5 fruit fly cellular contexts compared by ENCODE assay signal in genomic region chr3L:7601122-7601841, dm6.
TF ChIP-seq lines count a peak whose summit lies in the region.

No protein-coding gene starts in this region.

- peak; percentile 47 to 50 for TF ChIP-seq CTCF in S2 (optimal IDR thresholded peaks at IDR 0.05; lab: Kevin White, UChicago)
- peak; percentile 87 for TF ChIP-seq CTCF in whole organism, embryonic (GFP tag; optimal IDR thresholded peaks at IDR 0.05; lab: Kevin White, UChicago)

TF ChIP-seq in whole organism, embryonic, 481 proteins besides CTCF, POLR2A, EP300 and RAD21 (continues in another document):
- TF ChIP-seq crc (GFP tag; optimal IDR thresholded peaks at IDR 0.05; lab: Kevin White, UChicago) (no peak), Sry-δ (GFP tag; optimal IDR thresholded peaks at IDR 0.05; lab: Kevin White, UChicago) (no peak), Oaz (GFP tag; IDR thresholded peaks at IDR 0.05; lab: Robert Waterston, UW) (no peak), Oli (tag; optimal IDR thresholded peaks at IDR 0.05; lab: Kevin White, UChicago) (no peak), CG2129 (GFP tag; IDR thresholded peaks at IDR 0.05; lab: Robert Waterston, UW; ENCODE audit: partially characterized antibody) (no peak), CG3065 (GFP tag; optimal IDR thresholded peaks at IDR 0.05; lab: Kevin White, UChicago) (no peak), gem (tag; optimal IDR thresholded peaks at IDR 0.05; lab: Kevin White, UChicago) (peak; percentile 42), Max (GFP tag; optimal IDR thresholded peaks at IDR 0.05; lab: Kevin White, UChicago) (no peak), tin (GFP tag; optimal IDR thresholded peaks at IDR 0.05; lab: Kevin White, UChicago) (no peak), Tbp (GFP tag; optimal IDR thresholded peaks at IDR 0.05; lab: Kevin White, UChicago) (no peak), ab (GFP tag; optimal IDR thresholded peaks at IDR 0.05; lab: Kevin White, UChicago) (no peak), CG32772 (GFP tag; IDR thresholded peaks at IDR 0.05; lab: Robert Waterston, UW) (no peak), Abd-B (GFP tag; optimal IDR thresholded peaks at IDR 0.05; lab: Kevin White, UChicago) (no peak), gt (GFP tag; IDR thresholded peaks at IDR 0.05; lab: Robert Waterston, UW) (no peak), Atf6 (GFP tag; IDR thresholded peaks at IDR 0.05; lab: Robert Waterston, UW) (no peak), ssp (GFP tag; IDR thresholded peaks at IDR 0.05; lab: Robert Waterston, UW) (no peak), CG3407 (GFP tag; optimal IDR thresholded peaks at IDR 0.05; lab: Kevin White, UChicago) (no peak), ewg (GFP tag; optimal IDR thresholded peaks at IDR 0.05; lab: Kevin White, UChicago) (peak; percentile 99), CG3726 (GFP tag; IDR thresholded peaks at IDR 0.05; lab: Robert Waterston, UW) (no peak), CG12155 (GFP tag; optimal IDR thresholded peaks at IDR 0.05; lab: Kevin White, UChicago) (no peak), unc-4 (GFP tag; IDR thresholded peaks at IDR 0.05; lab: Robert Waterston, UW; ENCODE audit: partially characterized antibody) (no peak), Xbp1 (GFP tag; optimal IDR thresholded peaks at IDR 0.05; lab: Kevin White, UChicago) (no peak), pho (GFP tag; optimal IDR thresholded peaks at IDR 0.05; lab: Kevin White, UChicago) (no peak), Lpt (GFP tag; optimal IDR thresholded peaks at IDR 0.05; lab: Kevin White, UChicago) (no peak)

TF ChIP-seq in whole organism, prepupa, 60 proteins besides CTCF, POLR2A, EP300 and RAD21 (continues in another document):
- TF ChIP-seq CG8632 (GFP tag; optimal IDR thresholded peaks at IDR 0.05; lab: Kevin White, UChicago) (peak; percentile 61), pdm3 (GFP tag; optimal IDR thresholded peaks at IDR 0.05; lab: Kevin White, UChicago) (peak; percentile 65), CG10631 (GFP tag; optimal IDR thresholded peaks at IDR 0.05; lab: Kevin White, UChicago) (peak; percentile 60), Eip93F (GFP tag; optimal IDR thresholded peaks at IDR 0.05; lab: Kevin White, UChicago) (no peak), Ets21C (GFP tag; optimal IDR thresholded peaks at IDR 0.05; lab: Kevin White, UChicago) (peak; percentile 44), Lpt (GFP tag; optimal IDR thresholded peaks at IDR 0.05; lab: Kevin White, UChicago) (peak; percentile 27), salr (GFP tag; optimal IDR thresholded peaks at IDR 0.05; lab: Kevin White, UChicago) (peak; percentile 31 to 46), fd59A (GFP tag; optimal IDR thresholded peaks at IDR 0.05; lab: Kevin White, UChicago) (peak; percentile 16), svp (GFP tag; lab: Kevin White, UChicago) (peak; percentile 89), CG6808 (GFP tag; optimal IDR thresholded peaks at IDR 0.05; lab: Kevin White, UChicago) (peak; percentile 62), OdsH (GFP tag; optimal IDR thresholded peaks at IDR 0.05; lab: Kevin White, UChicago) (peak; percentile 67), CG31627 (GFP tag; optimal IDR thresholded peaks at IDR 0.05; lab: Kevin White, UChicago) (peak; percentile 64), esn (GFP tag; optimal IDR thresholded peaks at IDR 0.05; lab: Kevin White, UChicago) (peak; percentile 81), acj6 (GFP tag; optimal IDR thresholded peaks at IDR 0.05; lab: Kevin White, UChicago) (peak; percentile 50), dac (GFP tag; optimal IDR thresholded peaks at IDR 0.05; lab: Kevin White, UChicago) (no peak), CG11294 (GFP tag; IDR thresholded peaks at IDR 0.05; lab: Robert Waterston, UW) (no peak), Eip75B (GFP tag; optimal IDR thresholded peaks at IDR 0.05; lab: Kevin White, UChicago) (peak; percentile 61), Gug (GFP tag; IDR thresholded peaks at IDR 0.05; lab: Robert Waterston, UW) (no peak), lz (GFP tag; optimal IDR thresholded peaks at IDR 0.05; lab: Kevin White, UChicago) (peak; percentile 67), Met (GFP tag; optimal IDR thresholded peaks at IDR 0.05; lab: Kevin White, UChicago) (peak; percentile 72), CG3032 (tag; optimal IDR thresholded peaks at IDR 0.05; lab: Kevin White, UChicago) (peak; percentile 66), CG10669 (GFP tag; optimal IDR thresholded peaks at IDR 0.05; lab: Kevin White, UChicago) (peak; percentile 51), CG11762 (GFP tag; optimal IDR thresholded peaks at IDR 0.05; lab: Kevin White, UChicago; ENCODE audit: insufficient read depth) (peak; percentile 31), fkh (GFP tag; optimal IDR thresholded peaks at IDR 0.05; lab: Kevin White, UChicago) (no peak)

TF ChIP-seq in whole organism, pupa, 21 proteins besides CTCF, POLR2A, EP300 and RAD21:
- TF ChIP-seq D1 (tag; optimal IDR thresholded peaks at IDR 0.05; lab: Kevin White, UChicago) (no peak), CG14655 (GFP tag; optimal IDR thresholded peaks at IDR 0.05; lab: Kevin White, UChicago) (peak; percentile 41), CG8159 (tag; optimal IDR thresholded peaks at IDR 0.05; lab: Kevin White, UChicago) (peak; percentile 73), CG4496 (GFP tag; IDR thresholded peaks at IDR 0.05; lab: Robert Waterston, UW) (0 out of 3 replicates have a peak, but pooled peaks have one; percentile 18), CG13204 (GFP tag; optimal IDR thresholded peaks at IDR 0.05; lab: Kevin White, UChicago) (no peak), CG10348 (GFP tag; IDR thresholded peaks at IDR 0.05; lab: Robert Waterston, UW) (no peak), rn (GFP tag; IDR thresholded peaks at IDR 0.05; lab: Robert Waterston, UW) (no peak), CG12605 (GFP tag; IDR thresholded peaks at IDR 0.05; lab: Robert Waterston, UW) (peak; percentile 17; the same call in 1 of the 2 replicates), Pif1A (GFP tag; optimal IDR thresholded peaks at IDR 0.05; lab: Kevin White, UChicago) (peak; percentile 71), Ets98B (GFP tag; IDR thresholded peaks at IDR 0.05; lab: Robert Waterston, UW) (no peak), CG34367 (tag; optimal IDR thresholded peaks at IDR 0.05; lab: Kevin White, UChicago) (peak; percentile 56), CG15710 (tag; optimal IDR thresholded peaks at IDR 0.05; lab: Kevin White, UChicago) (peak; percentile 65), Snoo (tag; optimal IDR thresholded peaks at IDR 0.05; lab: Kevin White, UChicago) (peak; percentile 62), CG32121 (GFP tag; IDR thresholded peaks at IDR 0.05; lab: Robert Waterston, UW) (no peak), EcR (GFP tag; optimal IDR thresholded peaks at IDR 0.05; lab: Kevin White, UChicago) (no peak), Pif1B (GFP tag; optimal IDR thresholded peaks at IDR 0.05; lab: Kevin White, UChicago) (peak; percentile 36), gl (tag; optimal IDR thresholded peaks at IDR 0.05; lab: Kevin White, UChicago) (peak; percentile 20), CG9948 (tag; optimal IDR thresholded peaks at IDR 0.05; lab: Kevin White, UChicago) (peak; percentile 52), CG17806 (tag; optimal IDR thresholded peaks at IDR 0.05; lab: Kevin White, UChicago) (peak; percentile 66), CG8301 (tag; optimal IDR thresholded peaks at IDR 0.05; lab: Kevin White, UChicago) (peak; percentile 34), fd96Ca (GFP tag; IDR thresholded peaks at IDR 0.05; lab: Robert Waterston, UW) (peak; percentile 36; the same call in 1 of the 3 replicates)
TF ChIP-seq in whole organism, pupa: peak in this region for 14.

TF ChIP-seq in whole organism, wandering third instar larva, 38 proteins besides CTCF, POLR2A, EP300 and RAD21:
- TF ChIP-seq rgr (GFP tag; optimal IDR thresholded peaks at IDR 0.05; lab: Kevin White, UChicago), result peak; percentile 64
- peak; percentile 68 for TF ChIP-seq br (GFP tag; optimal IDR thresholded peaks at IDR 0.05; lab: Kevin White, UChicago)
- TF ChIP-seq ey (GFP tag; optimal IDR thresholded peaks at IDR 0.05; lab: Kevin White, UChicago), result peak; percentile 66
- no peak for TF ChIP-seq Hr78 (GFP tag; optimal IDR thresholded peaks at IDR 0.05; lab: Kevin White, UChicago)
- peak; percentile 72 for TF ChIP-seq HLH106 (tag; optimal IDR thresholded peaks at IDR 0.05; lab: Kevin White, UChicago)
- TF ChIP-seq Jra (GFP tag; optimal IDR thresholded peaks at IDR 0.05; lab: Kevin White, UChicago), result peak; percentile 30
- TF ChIP-seq jim (GFP tag; optimal IDR thresholded peaks at IDR 0.05; lab: Kevin White, UChicago), result no peak
- peak in 1 of 2 experiments; percentile 76 for TF ChIP-seq foxo (GFP tag; optimal IDR thresholded peaks at IDR 0.05; lab: Kevin White, UChicago)
- TF ChIP-seq fru (GFP tag; optimal IDR thresholded peaks at IDR 0.05; lab: Kevin White, UChicago), result peak; percentile 77
- TF ChIP-seq psq (GFP tag; optimal IDR thresholded peaks at IDR 0.05; lab: Kevin White, UChicago), result peak; percentile 58
- TF ChIP-seq woc (GFP tag; optimal IDR thresholded peaks at IDR 0.05; lab: Kevin White, UChicago), result peak; percentile 54
- peak; percentile 32 for TF ChIP-seq sage (GFP tag; optimal IDR thresholded peaks at IDR 0.05; lab: Kevin White, UChicago)
- TF ChIP-seq N (GFP tag; optimal IDR thresholded peaks at IDR 0.05; lab: Kevin White, UChicago), result no peak
- TF ChIP-seq CG9705 (GFP tag; optimal IDR thresholded peaks at IDR 0.05; lab: Kevin White, UChicago), result peak; percentile 24
- TF ChIP-seq Mio (GFP tag; optimal IDR thresholded peaks at IDR 0.05; lab: Kevin White, UChicago), result no peak
- TF ChIP-seq h (GFP tag; optimal IDR thresholded peaks at IDR 0.05; lab: Kevin White, UChicago), result peak; percentile 76
- TF ChIP-seq Abd-B (GFP tag; optimal IDR thresholded peaks at IDR 0.05; lab: Kevin White, UChicago), result no peak
- TF ChIP-seq tai (GFP tag; optimal IDR thresholded peaks at IDR 0.05; lab: Kevin White, UChicago), result peak; percentile 53
- peak; percentile 55 for TF ChIP-seq Hnf4 (GFP tag; optimal IDR thresholded peaks at IDR 0.05; lab: Kevin White, UChicago)
- TF ChIP-seq Sp1 (GFP tag; optimal IDR thresholded peaks at IDR 0.05; lab: Kevin White, UChicago), result peak; percentile 64
- TF ChIP-seq dmrt93B (GFP tag; optimal IDR thresholded peaks at IDR 0.05; lab: Kevin White, UChicago), result peak; percentile 32
- peak; percentile 23 for TF ChIP-seq CG32264 (GFP tag; optimal IDR thresholded peaks at IDR 0.05; lab: Kevin White, UChicago)
- TF ChIP-seq usp (GFP tag; optimal IDR thresholded peaks at IDR 0.05; lab: Kevin White, UChicago), result no peak
- TF ChIP-seq brk (GFP tag; optimal IDR thresholded peaks at IDR 0.05; lab: Kevin White, UChicago), result peak; percentile 48
- peak; percentile 61 for TF ChIP-seq OdsH (GFP tag; optimal IDR thresholded peaks at IDR 0.05; lab: Kevin White, UChicago)
TF ChIP-seq in whole organism, wandering third instar larva: peak in this region for 19.
